Fruit fly (Drosophila melanogaster) whole organism, wandering third instar larva: ENCODE data around the gene Liprin-beta.
A peak's percentile ranks its signal among the peaks of the same experiment; 100 is the strongest.

Source experiments
- Abd-B ChIP-seq: fragments of >200 bp; optimal IDR thresholded peaks from 2 replicates; lab custom pipeline; 2017; ENCODE audit warnings: missing biosample characterization, missing genetic modification characterization
- CG32264 ChIP-seq: fragments of 200-800 bp; sonication (Bioruptor generic); optimal IDR thresholded peaks from 2 replicates; lab custom pipeline; 2016; ENCODE audit warnings: missing biosample characterization, missing genetic modification characterization
- CG9705 ChIP-seq: fragments of 200-800 bp; sonication (Bioruptor generic); optimal IDR thresholded peaks from 2 replicates; lab custom pipeline; 2018; ENCODE audit warnings: missing biosample characterization, mild to moderate bottlenecking, missing genetic modification characterization
- CrebA ChIP-seq: fragments of 200-800 bp; sonication (Bioruptor generic); optimal IDR thresholded peaks from 2 replicates; lab custom pipeline; 2016; ENCODE audit warnings: missing biosample characterization, mild to moderate bottlenecking, missing genetic modification characterization, borderline replicate concordance
- Dfd ChIP-seq: fragments of >200 bp; optimal IDR thresholded peaks from 2 replicates; lab custom pipeline; 2017; ENCODE audit warnings: missing biosample characterization, missing genetic modification characterization
- Dif ChIP-seq: fragments of 200-275, 200-300 bp; sonication (Bioruptor generic); optimal IDR thresholded peaks from 2 replicates; lab custom pipeline; 2018; ENCODE audit warnings: missing biosample characterization, missing genetic modification characterization; ENCODE audit not compliant: partially characterized antibody
- GATAd ChIP-seq: sonication (Bioruptor generic); optimal IDR thresholded peaks from 2 replicates; lab custom pipeline; 2016; ENCODE audit warnings: missing biosample characterization, missing genetic modification characterization
- HLH106 ChIP-seq: fragments of 200-800 bp; optimal IDR thresholded peaks from 3 replicates; lab custom pipeline; 2019; ENCODE audit warnings: missing biosample characterization, mild to moderate bottlenecking, missing genetic modification characterization, moderate library complexity
- Hnf4 ChIP-seq: fragments of 200-800 bp; sonication (Bioruptor generic); optimal IDR thresholded peaks from 2 replicates; lab custom pipeline; 2016; ENCODE audit warnings: missing biosample characterization, mild to moderate bottlenecking, missing genetic modification characterization
- Hr78 ChIP-seq: fragments of >200 bp; optimal IDR thresholded peaks from 2 replicates; lab custom pipeline; 2017; ENCODE audit warnings: missing biosample characterization, missing genetic modification characterization
- Hr83 ChIP-seq: fragments of 200-300 bp; sonication (Bioruptor generic); optimal IDR thresholded peaks from 2 replicates; lab custom pipeline; 2016; ENCODE audit warnings: missing biosample characterization, mild to moderate bottlenecking, missing genetic modification characterization, moderate library complexity; ENCODE audit not compliant: poor library complexity, severe bottlenecking
- Jra ChIP-seq: sonication (Bioruptor generic); optimal IDR thresholded peaks from 2 replicates; lab custom pipeline; 2016; ENCODE audit warnings: missing biosample characterization, missing genetic modification characterization
- Mio ChIP-seq: sonication (Bioruptor generic); optimal IDR thresholded peaks from 2 replicates; lab custom pipeline; 2016; ENCODE audit warnings: missing biosample characterization, missing genetic modification characterization
- Myc ChIP-seq: fragments of >200 bp; optimal IDR thresholded peaks from 2 replicates; lab custom pipeline; 2017
- N ChIP-seq: fragments of >200 bp; optimal IDR thresholded peaks from 2 replicates; lab custom pipeline; 2018; ENCODE audit warnings: missing biosample characterization, missing external identifiers, missing genetic modification characterization
- OdsH ChIP-seq: fragments of 200-800 bp; sonication (Bioruptor generic); optimal IDR thresholded peaks from 2 replicates; lab custom pipeline; 2016; ENCODE audit warnings: missing biosample characterization, mild to moderate bottlenecking, missing genetic modification characterization
- Rel ChIP-seq, 2 experiments: fragments of 200-800 bp; sonication (Bioruptor generic) in 1 of 2; optimal IDR thresholded peaks; 2 replicates in 1 of 2; 3 replicates in 1 of 2; lab custom pipeline; 2016 to 2019; ENCODE audit warnings: mild to moderate bottlenecking in 2 of 2, missing biosample characterization in 2 of 2, missing genetic modification characterization in 2 of 2, moderate library complexity in 1 of 2
- Sp1 ChIP-seq: fragments of 200-800 bp; sonication (Bioruptor generic); optimal IDR thresholded peaks from 3 replicates; lab custom pipeline; 2019; ENCODE audit warnings: missing biosample characterization, mild to moderate bottlenecking, missing genetic modification characterization, moderate library complexity
- Vsx2 ChIP-seq: fragments of 200-300, 225-300 bp; sonication (Bioruptor generic); optimal IDR thresholded peaks from 2 replicates; lab custom pipeline; 2018; ENCODE audit warnings: missing biosample characterization, missing genetic modification characterization; ENCODE audit not compliant: partially characterized antibody
- br ChIP-seq: fragments of 200-800 bp; sonication (Bioruptor generic); optimal IDR thresholded peaks from 2 replicates; lab custom pipeline; 2016; ENCODE audit warnings: missing biosample characterization, missing genetic modification characterization
- brk ChIP-seq: fragments of 200-800 bp; sonication (Bioruptor generic); optimal IDR thresholded peaks from 2 replicates; lab custom pipeline; 2016; ENCODE audit warnings: missing biosample characterization, mild to moderate bottlenecking, missing genetic modification characterization
- dl ChIP-seq, 2 experiments: fragments of 175-275, 200-275 bp in 1 of 2; fragments of 200-275 bp in 1 of 2; sonication (Bioruptor generic); optimal IDR thresholded peaks; lab custom pipeline; 2018; ENCODE audit warnings: mild to moderate bottlenecking in 2 of 2, missing biosample characterization in 2 of 2, missing genetic modification characterization in 2 of 2, moderate library complexity in 2 of 2; ENCODE audit not compliant: partially characterized antibody in 2 of 2, insufficient read depth in 1 of 2
- dmrt93B ChIP-seq: fragments of 200-800 bp; sonication (Bioruptor generic); optimal IDR thresholded peaks from 2 replicates; lab custom pipeline; 2018; ENCODE audit warnings: missing biosample characterization, mild to moderate bottlenecking, missing genetic modification characterization
- dsf ChIP-seq: sonication (Bioruptor generic); optimal IDR thresholded peaks from 2 replicates; lab custom pipeline; 2016; ENCODE audit warnings: missing biosample characterization, missing genetic modification characterization, borderline replicate concordance
- ey ChIP-seq: fragments of 200-800 bp; sonication (Bioruptor generic); optimal IDR thresholded peaks from 2 replicates; lab custom pipeline; 2016; ENCODE audit warnings: missing biosample characterization, missing genetic modification characterization
- foxo ChIP-seq, 2 experiments: fragments of 200-800 bp; sonication (Bioruptor generic); optimal IDR thresholded peaks; 2 replicates in 1 of 2; 3 replicates in 1 of 2; lab custom pipeline; 2016 to 2017; ENCODE audit warnings: missing biosample characterization in 2 of 2, missing genetic modification characterization in 2 of 2
- fru ChIP-seq: fragments of 200-800 bp; sonication (Bioruptor generic); optimal IDR thresholded peaks from 3 replicates; lab custom pipeline; 2016; ENCODE audit warnings: missing biosample characterization, mild to moderate bottlenecking, missing genetic modification characterization
- h ChIP-seq: fragments of 200-800 bp; sonication (Bioruptor generic); optimal IDR thresholded peaks from 3 replicates; lab custom pipeline; 2016; ENCODE audit warnings: missing biosample characterization, mild to moderate bottlenecking, missing genetic modification characterization
- jim ChIP-seq: fragments of 175-275, 200-325 bp; sonication (Bioruptor generic); optimal IDR thresholded peaks from 2 replicates; lab custom pipeline; 2016; ENCODE audit warnings: missing biosample characterization, mild to moderate bottlenecking, missing genetic modification characterization
- lola ChIP-seq: fragments of >200 bp; optimal IDR thresholded peaks from 2 replicates; lab custom pipeline; 2017; ENCODE audit warnings: missing biosample characterization, missing genetic modification characterization
- pan ChIP-seq: fragments of >200 bp; optimal IDR thresholded peaks from 2 replicates; lab custom pipeline; 2017
- psq ChIP-seq: fragments of 200-800 bp; sonication (Bioruptor generic); optimal IDR thresholded peaks from 3 replicates; lab custom pipeline; 2017; ENCODE audit warnings: missing biosample characterization, mild to moderate bottlenecking, missing genetic modification characterization, moderate library complexity
- rgr ChIP-seq: fragments of 200-800 bp; sonication (Bioruptor generic); optimal IDR thresholded peaks from 3 replicates; lab custom pipeline; 2016; ENCODE audit warnings: missing biosample characterization, mild to moderate bottlenecking, missing genetic modification characterization
- sage ChIP-seq: fragments of 200-800 bp; sonication (Bioruptor generic); optimal IDR thresholded peaks from 2 replicates; lab custom pipeline; 2016; ENCODE audit warnings: missing biosample characterization, mild to moderate bottlenecking, missing genetic modification characterization
- sv ChIP-seq: fragments of 200-800 bp; sonication (Bioruptor generic); optimal IDR thresholded peaks from 3 replicates; lab custom pipeline; 2016; ENCODE audit warnings: missing biosample characterization, missing genetic modification characterization
- tai ChIP-seq: sonication (Bioruptor generic); optimal IDR thresholded peaks from 2 replicates; lab custom pipeline; 2016; ENCODE audit warnings: missing biosample characterization, missing genetic modification characterization
- usp ChIP-seq: fragments of >200 bp; optimal IDR thresholded peaks from 2 replicates; lab custom pipeline; 2017; ENCODE audit warnings: missing biosample characterization, missing genetic modification characterization
- woc ChIP-seq: sonication (Bioruptor generic); optimal IDR thresholded peaks from 2 replicates; lab custom pipeline; 2016; ENCODE audit warnings: missing biosample characterization, mild to moderate bottlenecking, missing genetic modification characterization

Gene Liprin-beta

dm6 chr3L:13513112-13513538, at the start of gene Liprin-beta, which contains the start of gene Vps36:
Gene Liprin-beta (plus strand): TSS chr3L:13513254.
Gene Vps36 (minus strand): TSS chr3L:13513112.
- no peak for TF ChIP-seq Sp1
- TF ChIP-seq Hr83 (GFP tag; lab: Kevin White, UChicago), result peak; percentile 13
- TF ChIP-seq CG32264, result peak; percentile 58
- TF ChIP-seq rgr (GFP tag; lab: Kevin White, UChicago), result peak; percentile 92
- peak in 1 of 2 experiments; percentile 93 for TF ChIP-seq foxo (GFP tag; optimal IDR thresholded peaks at IDR 0.05; lab: Kevin White, UChicago)
- TF ChIP-seq woc (GFP tag; lab: Kevin White, UChicago), result no peak
- TF ChIP-seq Hr78, result no peak
- no peak for TF ChIP-seq dsf
- TF ChIP-seq sv (GFP tag; lab: Kevin White, UChicago), result peak; percentile 77
- TF ChIP-seq br (GFP tag; lab: Kevin White, UChicago), result peak; percentile 88
- no peak for TF ChIP-seq usp (GFP tag; lab: Kevin White, UChicago)
- TF ChIP-seq psq (GFP tag; lab: Kevin White, UChicago), result peak; percentile 79
- peak; percentile 91 for TF ChIP-seq h (GFP tag; lab: Kevin White, UChicago)
- TF ChIP-seq Myc (lab: Kevin White, UChicago), result no peak
- TF ChIP-seq jim (GFP tag; lab: Kevin White, UChicago), result peak; percentile 59
- no peak for TF ChIP-seq brk (GFP tag; lab: Kevin White, UChicago)
- no peak for TF ChIP-seq fru (GFP tag; lab: Kevin White, UChicago)
- TF ChIP-seq CG9705 (GFP tag; lab: Kevin White, UChicago), result peak; percentile 76
- TF ChIP-seq HLH106 (tag; lab: Kevin White, UChicago), result peak; percentile 90
- TF ChIP-seq dmrt93B (GFP tag; lab: Kevin White, UChicago), result peak; percentile 71
- peak; percentile 91 for TF ChIP-seq ey (GFP tag; lab: Kevin White, UChicago)
- peak; percentile 66 for TF ChIP-seq GATAd (GFP tag; lab: Kevin White, UChicago)
- no peak for TF ChIP-seq Jra
- TF ChIP-seq pan, result no peak
- no peak for TF ChIP-seq Abd-B
- no peak for TF ChIP-seq Vsx2 (GFP tag; lab: Kevin White, UChicago)
- no peak for TF ChIP-seq sage
- no peak for TF ChIP-seq CrebA (GFP tag; lab: Kevin White, UChicago)
- TF ChIP-seq Mio, result no peak
- TF ChIP-seq Dif (GFP tag; lab: Kevin White, UChicago), result no peak
- peak; percentile 84 for TF ChIP-seq OdsH (GFP tag; lab: Kevin White, UChicago)
- TF ChIP-seq N (GFP tag; lab: Kevin White, UChicago), result no peak
- no peak for TF ChIP-seq Rel (GFP tag; optimal IDR thresholded peaks at IDR 0.05; lab: Kevin White, UChicago)
- TF ChIP-seq Rel (tag; optimal IDR thresholded peaks at IDR 0.05; lab: Kevin White, UChicago), result no peak
- TF ChIP-seq tai (GFP tag; lab: Kevin White, UChicago), result no peak
- TF ChIP-seq Hnf4 (GFP tag; lab: Kevin White, UChicago), result no peak
- no peak for TF ChIP-seq lola (GFP tag; lab: Kevin White, UChicago)
- TF ChIP-seq dl (GFP tag; optimal IDR thresholded peaks at IDR 0.05; lab: Kevin White, UChicago; ENCODE audit: insufficient read depth in 1 of 2, partially characterized antibody in 2 of 2), result no peak
- no peak for TF ChIP-seq Dfd (GFP tag; lab: Kevin White, UChicago)
- TF ChIP-seq, all 38 proteins: peak for 15

- TF ChIP-seq rgr (GFP tag; lab: Kevin White, UChicago), result no peak
- TF ChIP-seq Mio, result no peak
- TF ChIP-seq usp (GFP tag; lab: Kevin White, UChicago), result no peak
- TF ChIP-seq Dif (GFP tag; lab: Kevin White, UChicago), result peak; percentile 18
- peak in 1 of 2 experiments; percentile 4 for TF ChIP-seq dl (GFP tag; optimal IDR thresholded peaks at IDR 0.05; lab: Kevin White, UChicago; ENCODE audit: insufficient read depth in 1 of 2, partially characterized antibody in 2 of 2)
- no peak for TF ChIP-seq ey (GFP tag; lab: Kevin White, UChicago)
- TF ChIP-seq pan, result no peak
- peak; percentile 47 for TF ChIP-seq Vsx2 (GFP tag; lab: Kevin White, UChicago)
- TF ChIP-seq Jra, result no peak
Measured at dm6 chr3L:13474607-13475006, 38.4 kb upstream of the Liprin-beta start, which contains the start of gene CG10089. Gene CG10089 (minus strand): TSS chr3L:13474787.
